Worm (Caenorhabditis elegans) whole organism, midembryonic: ENCODE results near the gene C35D10.5.

Experiments used
- T22C8.4 ChIP-seq: fragments of 200-800 bp; sonication (Bioruptor generic); IDR thresholded peaks from 2 replicates; pipeline ENCODE4 v1.3.6; 2022; ENCODE audit warnings: missing genetic modification characterization, missing compliant biosample characterization
- flt-1 ChIP-seq: fragments of 200-800 bp; sonication (Bioruptor generic); IDR thresholded peaks from 2 replicates; pipeline ENCODE4 v1.3.6; 2022; ENCODE audit warnings: missing genetic modification characterization, missing compliant biosample characterization
- klf-2 ChIP-seq: fragments of 200-800 bp; sonication (Bioruptor generic); conservative IDR thresholded peaks from 2 replicates; pipeline ENCODE4 v1.3.6; 2022; ENCODE audit warnings: missing genetic modification reagents, missing genetic modification characterization, missing compliant biosample characterization
- med-1 ChIP-seq: sonication (generic microtip); optimal IDR thresholded peaks from 2 replicates; lab custom pipeline; 2017; ENCODE audit warnings: missing genetic modification characterization, mild to moderate bottlenecking, missing compliant biosample characterization, antibody characterized with exemption, missing genetic modification reagents; ENCODE audit not compliant: insufficient read depth
- tab-1 ChIP-seq: fragments of 200-800 bp; sonication (Bioruptor generic); IDR thresholded peaks from 2 replicates; pipeline ENCODE4 v1.3.6; 2022; ENCODE audit warnings: missing genetic modification characterization, missing compliant biosample characterization
- ztf-23 ChIP-seq: fragments of 200-800 bp; sonication (Bioruptor generic); IDR thresholded peaks from 2 replicates; pipeline ENCODE4 v1.3.6; 2022; ENCODE audit warnings: missing genetic modification reagents, missing genetic modification characterization, missing compliant biosample characterization

- no peak for TF ChIP-seq klf-2
- no peak for TF ChIP-seq med-1
- TF ChIP-seq tab-1 (GFP tag; lab: Robert Waterston, UW), result no peak
- no peak for TF ChIP-seq ztf-23
- TF ChIP-seq T22C8.4 (GFP tag; lab: Robert Waterston, UW), result no peak
- no peak for TF ChIP-seq flt-1 (GFP tag; lab: Robert Waterston, UW)
Measured at ce11 chrIII:4879445-4879844, 17.3 kb downstream of the C35D10.5 start, which contains the start of gene C35D10.1.
